Fruit fly (Drosophila melanogaster) whole organism, embryonic: ENCODE results near the gene TwdlS.

Source experiments
- Adf1 ChIP-seq: fragments of 200-800 bp; sonication (Bioruptor generic); IDR thresholded peaks from 2 replicates; pipeline ENCODE4 v1.3.6; 2022; ENCODE audit warnings: missing biosample characterization, missing genetic modification characterization
- Bgb ChIP-seq: fragments of 200-800 bp; sonication (Bioruptor generic); IDR thresholded peaks from 2 replicates; pipeline ENCODE4 v1.3.6; 2022; ENCODE audit warnings: missing biosample characterization, missing genetic modification characterization; ENCODE audit not compliant: partially characterized antibody
- CG12299 ChIP-seq: fragments of 200-800 bp; sonication (Bioruptor generic); optimal IDR thresholded peaks from 2 replicates; lab custom pipeline; 2018; ENCODE audit warnings: missing biosample characterization, mild to moderate bottlenecking, missing genetic modification characterization
- CG13296 ChIP-seq: fragments of 200-800 bp; sonication (Bioruptor generic); optimal IDR thresholded peaks from 3 replicates; lab custom pipeline; 2018; ENCODE audit warnings: missing biosample characterization, mild to moderate bottlenecking, missing genetic modification characterization
- CG13775 ChIP-seq: fragments of 200-800 bp; sonication (Bioruptor generic); optimal IDR thresholded peaks from 3 replicates; lab custom pipeline; 2017; ENCODE audit warnings: missing biosample characterization, mild to moderate bottlenecking, missing genetic modification characterization
- CG18011 ChIP-seq: fragments of 200-800 bp; sonication (Bioruptor generic); optimal IDR thresholded peaks from 2 replicates; lab custom pipeline; 2017; ENCODE audit warnings: missing biosample characterization, missing genetic modification characterization, mild to moderate bottlenecking, moderate library complexity, missing genotype
- CG2120 ChIP-seq: fragments of 200-800 bp; sonication (Bioruptor generic); optimal IDR thresholded peaks from 3 replicates; lab custom pipeline; 2016; ENCODE audit warnings: missing biosample characterization, missing genetic modification characterization
- CG3065 ChIP-seq: fragments of 200-800 bp; sonication (Bioruptor generic); optimal IDR thresholded peaks from 2 replicates; lab custom pipeline; 2016; ENCODE audit warnings: missing biosample characterization, missing genetic modification characterization
- CG3281 ChIP-seq: fragments of 200-800 bp; sonication (Bioruptor generic); optimal IDR thresholded peaks from 3 replicates; lab custom pipeline; 2017; ENCODE audit warnings: missing biosample characterization, mild to moderate bottlenecking, missing genetic modification characterization
- CG4707 ChIP-seq: fragments of 200-800 bp; sonication (Bioruptor generic); optimal IDR thresholded peaks from 2 replicates; lab custom pipeline; 2018; ENCODE audit warnings: missing biosample characterization, mild to moderate bottlenecking, missing genetic modification characterization, moderate library complexity
- CG5245 ChIP-seq: fragments of 200-800 bp; sonication (Bioruptor generic); optimal IDR thresholded peaks from 3 replicates; lab custom pipeline; 2016; ENCODE audit warnings: missing biosample characterization, missing genetic modification characterization
- CG7556 ChIP-seq: fragments of 200-800 bp; sonication (Bioruptor generic); optimal IDR thresholded peaks from 2 replicates; lab custom pipeline; 2017; ENCODE audit warnings: missing biosample characterization, mild to moderate bottlenecking, missing genetic modification characterization
- CG7745 ChIP-seq: fragments of 200-800 bp; sonication (Bioruptor generic); optimal IDR thresholded peaks from 2 replicates; lab custom pipeline; 2018; ENCODE audit warnings: missing biosample characterization, mild to moderate bottlenecking, missing genetic modification characterization, moderate library complexity
- CG7839 ChIP-seq: fragments of 200-800 bp; sonication (Bioruptor generic); optimal IDR thresholded peaks from 3 replicates; lab custom pipeline; 2018; ENCODE audit warnings: missing biosample characterization, mild to moderate bottlenecking, missing genetic modification characterization, moderate library complexity
- CG9817 ChIP-seq: fragments of 200-800 bp; sonication (Bioruptor generic); optimal IDR thresholded peaks from 2 replicates; lab custom pipeline; 2018; ENCODE audit warnings: missing biosample characterization, mild to moderate bottlenecking, missing genetic modification characterization, moderate library complexity
- CkIIα-i1 ChIP-seq: fragments of 200-800 bp; sonication (Bioruptor generic); IDR thresholded peaks from 2 replicates; pipeline ENCODE4 v1.3.6; 2022; ENCODE audit warnings: missing biosample characterization, missing genetic modification characterization
- Deaf1 ChIP-seq: fragments of 200-800 bp; optimal IDR thresholded peaks from 3 replicates; lab custom pipeline; 2019; ENCODE audit warnings: missing biosample characterization, mild to moderate bottlenecking, missing genetic modification characterization, moderate library complexity
- Eip74EF ChIP-seq, 2 experiments: fragments of 200-800 bp in 1 of 2; fragments of >200 bp in 1 of 2; sonication (Bioruptor generic) in 1 of 2; optimal IDR thresholded peaks; 2 replicates each; lab custom pipeline; 2017 to 2019; ENCODE audit warnings: missing biosample characterization in 2 of 2, missing genetic modification characterization in 2 of 2, mild to moderate bottlenecking in 1 of 2, moderate library complexity in 1 of 2
- Fer3 ChIP-seq: fragments of 200-800 bp; sonication (Bioruptor generic); optimal IDR thresholded peaks from 2 replicates; lab custom pipeline; 2018; ENCODE audit warnings: missing biosample characterization, mild to moderate bottlenecking, missing genetic modification characterization, moderate library complexity
- HHEX ChIP-seq: fragments of 200-800 bp; sonication (Bioruptor generic); optimal IDR thresholded peaks from 3 replicates; lab custom pipeline; 2017; ENCODE audit warnings: missing biosample characterization, mild to moderate bottlenecking, missing genetic modification characterization, missing genetic modification reagents
- Hmr ChIP-seq: fragments of 200-800 bp; sonication (Bioruptor generic); optimal IDR thresholded peaks from 3 replicates; lab custom pipeline; 2017; ENCODE audit warnings: mild to moderate bottlenecking, missing biosample characterization, missing genetic modification reagents, missing genetic modification characterization
- Hr3 ChIP-seq: fragments of 200-800 bp; sonication (Bioruptor generic); optimal IDR thresholded peaks from 3 replicates; lab custom pipeline; 2016; ENCODE audit warnings: missing biosample characterization, missing genetic modification characterization
- Hr51 ChIP-seq, 2 experiments: fragments of 200-800 bp; sonication (Bioruptor generic); optimal IDR thresholded peaks; 2 replicates in 1 of 2; 3 replicates in 1 of 2; lab custom pipeline; 2016 to 2018; ENCODE audit warnings: missing biosample characterization in 2 of 2, missing genetic modification characterization in 2 of 2, mild to moderate bottlenecking in 1 of 2, moderate library complexity in 1 of 2
- Hsf ChIP-seq: fragments of 200-800 bp; sonication (Bioruptor generic); optimal IDR thresholded peaks from 3 replicates; lab custom pipeline; 2016; ENCODE audit warnings: missing biosample characterization, missing genetic modification characterization
- Med ChIP-seq: fragments of 200-800 bp; sonication (Bioruptor generic); peaks from one replicate; lab custom pipeline; 2016; ENCODE audit warnings: missing biosample characterization, missing genetic modification characterization, mild to moderate bottlenecking, inconsistent platforms, moderate library complexity
- Meics ChIP-seq: fragments of 200-800 bp; sonication (Bioruptor generic); optimal IDR thresholded peaks from 2 replicates; lab custom pipeline; 2017; ENCODE audit warnings: missing biosample characterization, mild to moderate bottlenecking, missing genetic modification characterization
- Mrtf ChIP-seq: fragments of 200-800 bp; sonication (Bioruptor generic); IDR thresholded peaks from 3 replicates; pipeline ENCODE4 v1.3.6; 2022; ENCODE audit warnings: missing biosample characterization, missing genetic modification characterization
- Oaz ChIP-seq: fragments of 200-800 bp; sonication (Bioruptor generic); IDR thresholded peaks from 2 replicates; pipeline ENCODE4 v1.3.6; 2022; ENCODE audit warnings: missing biosample characterization, missing genetic modification characterization
- Sox100B ChIP-seq: fragments of 200-800 bp; sonication (Bioruptor generic); optimal IDR thresholded peaks from 3 replicates; lab custom pipeline; 2018; ENCODE audit warnings: missing biosample characterization, mild to moderate bottlenecking, missing genetic modification characterization
- Ssrp ChIP-seq: fragments of 200-800 bp; sonication (Bioruptor generic); optimal IDR thresholded peaks from 2 replicates; lab custom pipeline; 2018; ENCODE audit warnings: missing biosample characterization, mild to moderate bottlenecking, missing genetic modification characterization, moderate library complexity
- ac ChIP-seq: fragments of 200-800 bp; sonication (Bioruptor generic); optimal IDR thresholded peaks from 3 replicates; lab custom pipeline; 2017; ENCODE audit warnings: missing biosample characterization, mild to moderate bottlenecking, missing genetic modification characterization
- ase ChIP-seq: fragments of 200-800 bp; sonication (Bioruptor generic); IDR thresholded peaks from 3 replicates; pipeline ENCODE4 v1.3.6; 2022; ENCODE audit warnings: missing biosample characterization, missing genetic modification characterization
- gcm2 ChIP-seq: fragments of 200-800 bp; sonication (Bioruptor generic); optimal IDR thresholded peaks from 2 replicates; lab custom pipeline; 2016; ENCODE audit warnings: missing biosample characterization, missing genetic modification characterization
- gem ChIP-seq: fragments of 200-800 bp; sonication (Bioruptor generic); optimal IDR thresholded peaks from 2 replicates; lab custom pipeline; 2019; ENCODE audit warnings: missing biosample characterization, mild to moderate bottlenecking, missing genetic modification characterization, moderate library complexity
- gfzf ChIP-seq: fragments of 200-800 bp; sonication (Bioruptor generic); optimal IDR thresholded peaks from 2 replicates; lab custom pipeline; 2016; ENCODE audit warnings: missing biosample characterization, mild to moderate bottlenecking, missing genetic modification characterization, moderate library complexity
- gro ChIP-seq: fragments of 200-800 bp; sonication (Bioruptor generic); optimal IDR thresholded peaks from 2 replicates; lab custom pipeline; 2016; ENCODE audit warnings: missing biosample characterization, missing genetic modification characterization
- ham ChIP-seq: fragments of 200-800 bp; sonication (Bioruptor generic); IDR thresholded peaks from 2 replicates; pipeline ENCODE4 v1.3.6; 2022; ENCODE audit warnings: missing biosample characterization, missing genetic modification characterization
- jigr1 ChIP-seq: fragments of 200-800 bp; sonication (Bioruptor generic); IDR thresholded peaks from 3 replicates; pipeline ENCODE4 v1.3.6; 2022; ENCODE audit warnings: missing biosample characterization, missing genetic modification characterization
- knrl ChIP-seq: fragments of 200-800 bp; sonication (Bioruptor generic); IDR thresholded peaks from 3 replicates; pipeline ENCODE4 v1.3.6; 2022; ENCODE audit warnings: missing biosample characterization, missing genetic modification characterization; ENCODE audit not compliant: partially characterized antibody
- lab ChIP-seq: fragments of 200-800 bp; sonication (Bioruptor generic); optimal IDR thresholded peaks from 3 replicates; lab custom pipeline; 2017; ENCODE audit warnings: missing biosample characterization, missing genetic modification characterization, mild to moderate bottlenecking, moderate library complexity, missing genetic modification reagents
- maf-S ChIP-seq: fragments of 200-800 bp; sonication (Bioruptor generic); optimal IDR thresholded peaks from 2 replicates; lab custom pipeline; 2016; ENCODE audit warnings: missing biosample characterization, missing genetic modification characterization
- mam ChIP-seq: fragments of 200-800 bp; sonication (Bioruptor generic); optimal IDR thresholded peaks from 3 replicates; lab custom pipeline; 2016; ENCODE audit warnings: missing biosample characterization, missing genetic modification characterization
- nmo ChIP-seq: fragments of 200-800 bp; sonication (Bioruptor generic); optimal IDR thresholded peaks from 2 replicates; lab custom pipeline; 2018; ENCODE audit warnings: missing biosample characterization, mild to moderate bottlenecking, missing genetic modification characterization, moderate library complexity
- pros ChIP-seq: fragments of 200-800 bp; sonication (Bioruptor generic); optimal IDR thresholded peaks from 3 replicates; lab custom pipeline; 2019; ENCODE audit warnings: missing biosample characterization, mild to moderate bottlenecking, missing genetic modification characterization, moderate library complexity
- row ChIP-seq: fragments of 200-800 bp; sonication (Bioruptor generic); IDR thresholded peaks from 3 replicates; pipeline ENCODE4 v1.3.6; 2022; ENCODE audit warnings: missing biosample characterization, missing genetic modification characterization
- scrt ChIP-seq: fragments of 200-800 bp; sonication (Bioruptor generic); optimal IDR thresholded peaks from 2 replicates; lab custom pipeline; 2018; ENCODE audit warnings: missing biosample characterization, mild to moderate bottlenecking, missing genetic modification characterization, moderate library complexity
- sens ChIP-seq: fragments of 200-800 bp; sonication (Bioruptor generic); peaks from one replicate; lab custom pipeline; 2016; ENCODE audit warnings: missing biosample characterization, missing genetic modification characterization
- slbo ChIP-seq: fragments of 200-800 bp; sonication (Bioruptor generic); IDR thresholded peaks from 2 replicates; pipeline ENCODE4 v1.3.6; 2022; ENCODE audit warnings: missing biosample characterization, missing genetic modification characterization
- sr ChIP-seq: fragments of 200-800 bp; sonication (Bioruptor generic); IDR thresholded peaks from 3 replicates; pipeline ENCODE4 v1.3.6; 2022; ENCODE audit warnings: missing biosample characterization, missing genetic modification characterization
- ttk ChIP-seq: fragments of 200-800 bp; sonication (Bioruptor generic); IDR thresholded peaks from 2 replicates; pipeline ENCODE4 v2.1.2; 2022; ENCODE audit warnings: missing biosample characterization, missing genetic modification characterization

TwdlS gene

DNA sequence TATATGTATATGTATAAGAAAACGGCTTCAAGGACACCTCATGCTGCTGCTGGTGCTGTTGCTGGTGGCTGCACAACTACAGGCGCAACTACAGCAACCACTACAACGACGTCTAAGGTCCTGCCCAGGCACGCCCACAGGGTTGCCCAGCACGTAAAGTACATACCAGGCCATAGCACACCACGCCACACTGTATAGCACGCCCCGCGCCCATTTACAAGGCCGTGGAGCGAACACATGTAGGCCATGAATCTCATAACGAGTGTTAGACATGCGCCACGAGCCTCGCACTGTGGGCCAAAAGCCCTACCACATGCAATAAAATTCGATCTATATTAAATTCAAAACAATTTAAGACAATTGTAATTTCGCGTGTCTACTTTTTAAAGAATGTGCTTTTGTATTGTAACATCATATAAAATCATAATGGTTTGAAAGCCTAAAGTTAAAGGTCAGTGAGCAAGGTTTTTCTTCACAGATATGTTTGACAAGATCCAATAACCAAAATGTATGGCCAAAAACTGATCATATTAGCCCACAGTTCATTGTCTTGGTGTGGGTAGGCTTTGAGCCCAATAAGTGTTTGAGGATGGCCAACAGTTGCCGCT, 35.1 kb downstream of the TwdlS start (continued):
- TF ChIP-seq lab (GFP tag; lab: Kevin White, UChicago), result peak; percentile 60
- TF ChIP-seq HHEX (GFP tag; lab: Kevin White, UChicago), result peak; percentile 12
- no peak for TF ChIP-seq CkIIα-i1 (GFP tag; lab: Robert Waterston, UW)
- peak; percentile 39 for TF ChIP-seq CG7839
- peak; percentile 6 for TF ChIP-seq Deaf1 (tag; lab: Kevin White, UChicago)
- TF ChIP-seq mam (GFP tag; lab: Kevin White, UChicago), result no peak
- TF ChIP-seq Med (GFP tag; lab: Kevin White, UChicago), result peak; percentile 80
- no peak for TF ChIP-seq Eip74EF (GFP tag; optimal IDR thresholded peaks at IDR 0.05; lab: Kevin White, UChicago)
- TF ChIP-seq Ssrp, result no peak
- TF ChIP-seq ac (GFP tag; lab: Kevin White, UChicago), result no peak
- TF ChIP-seq CG7745 (tag; lab: Kevin White, UChicago), result no peak
- 0 out of 3 replicates have a peak, but pooled peaks have one; percentile 30 for TF ChIP-seq row (GFP tag; lab: Robert Waterston, UW)
- TF ChIP-seq CG9817 (tag; lab: Kevin White, UChicago), result peak; percentile 6
- no peak for TF ChIP-seq knrl (GFP tag; lab: Robert Waterston, UW)
- no peak for TF ChIP-seq jigr1 (GFP tag; lab: Robert Waterston, UW)
- TF ChIP-seq Hmr, result peak; percentile 53
- no peak for TF ChIP-seq CG13775
- no peak for TF ChIP-seq ase (GFP tag; lab: Robert Waterston, UW)
- TF ChIP-seq Oaz, result no peak
- no peak for TF ChIP-seq maf-S (GFP tag; lab: Kevin White, UChicago)
- TF ChIP-seq pros (GFP tag; lab: Kevin White, UChicago), result no peak
- no peak for TF ChIP-seq sr
- TF ChIP-seq Bgb (GFP tag; lab: Robert Waterston, UW), result no peak
- no peak for TF ChIP-seq CG18011
- TF ChIP-seq slbo (GFP tag; lab: Robert Waterston, UW), result no peak
- no peak for TF ChIP-seq CG12299 (tag; lab: Kevin White, UChicago)
- no peak for TF ChIP-seq ttk (GFP tag; lab: Robert Waterston, UW)
- TF ChIP-seq CG3281 (GFP tag; lab: Kevin White, UChicago), result peak; percentile 53
- TF ChIP-seq Hr51 (GFP tag; optimal IDR thresholded peaks at IDR 0.05; lab: Kevin White, UChicago), result peak in 1 of 2 experiments; percentile 26
- peak; percentile 16 for TF ChIP-seq nmo
- TF ChIP-seq Hsf, result no peak
- peak; percentile 24 for TF ChIP-seq scrt (GFP tag; lab: Kevin White, UChicago)
- TF ChIP-seq gro (GFP tag; lab: Kevin White, UChicago), result peak; percentile 3
- TF ChIP-seq Sox100B (GFP tag; lab: Kevin White, UChicago), result peak; percentile 13
- no peak for TF ChIP-seq Mrtf (GFP tag; lab: Robert Waterston, UW)
- TF ChIP-seq Adf1, result no peak
- no peak for TF ChIP-seq CG3065 (GFP tag; lab: Kevin White, UChicago)
- peak; percentile 13 for TF ChIP-seq Fer3 (tag; lab: Kevin White, UChicago)
- no peak for TF ChIP-seq gfzf (GFP tag; lab: Kevin White, UChicago)
- TF ChIP-seq sens (GFP tag; lab: Kevin White, UChicago), result peak; percentile 68
- TF ChIP-seq CG4707 (GFP tag; lab: Kevin White, UChicago), result no peak
- peak; percentile 41 for TF ChIP-seq gem (tag; lab: Kevin White, UChicago)
- peak; percentile 29 for TF ChIP-seq CG2120 (GFP tag; lab: Kevin White, UChicago)
- no peak for TF ChIP-seq gcm2 (GFP tag; lab: Kevin White, UChicago)
- TF ChIP-seq Hr3, result no peak
- TF ChIP-seq CG5245 (GFP tag; lab: Kevin White, UChicago), result no peak
- peak; percentile 59 for TF ChIP-seq Meics (GFP tag; lab: Kevin White, UChicago)
- peak; percentile 18 for TF ChIP-seq CG13296 (GFP tag; lab: Kevin White, UChicago)
- no peak for TF ChIP-seq ham (GFP tag; lab: Robert Waterston, UW)
- peak; percentile 55 for TF ChIP-seq CG7556 (GFP tag; lab: Kevin White, UChicago)
